Fruit fly (Drosophila melanogaster) whole organism, embryonic: ENCODE measurements around the gene CG34163.

Experiments used
- Blimp-1 ChIP-seq: fragments of 200-800 bp; sonication (Bioruptor generic); optimal IDR thresholded peaks from 3 replicates; lab custom pipeline; 2018; ENCODE audit warnings: missing biosample characterization, missing genetic modification characterization, mild to moderate bottlenecking, moderate library complexity, missing genetic modification reagents
- CG10979 ChIP-seq: fragments of 200-800 bp; sonication (Bioruptor generic); optimal IDR thresholded peaks from 2 replicates; lab custom pipeline; 2018; ENCODE audit warnings: missing biosample characterization, mild to moderate bottlenecking, missing genetic modification characterization, moderate library complexity
- CG12071 ChIP-seq: fragments of 200-800 bp; sonication (Bioruptor generic); optimal IDR thresholded peaks from 3 replicates; lab custom pipeline; 2018; ENCODE audit warnings: missing biosample characterization, mild to moderate bottlenecking, missing genetic modification characterization
- CG12659 ChIP-seq: fragments of 200-800 bp; sonication (Bioruptor generic); optimal IDR thresholded peaks from 3 replicates; lab custom pipeline; 2017; ENCODE audit warnings: mild to moderate bottlenecking, missing biosample characterization, missing genetic modification reagents, missing genetic modification characterization
- CG18262 ChIP-seq: fragments of 200-800 bp; optimal IDR thresholded peaks from 3 replicates; lab custom pipeline; 2019; ENCODE audit warnings: missing biosample characterization, mild to moderate bottlenecking, missing genetic modification characterization, moderate library complexity
- CG2678 ChIP-seq: fragments of 200-800 bp; sonication (Bioruptor generic); optimal IDR thresholded peaks from 3 replicates; lab custom pipeline; 2019; ENCODE audit warnings: missing biosample characterization, mild to moderate bottlenecking, missing genetic modification characterization, moderate library complexity
- CG4617 ChIP-seq: fragments of 200-800 bp; sonication (Bioruptor generic); optimal IDR thresholded peaks from 3 replicates; lab custom pipeline; 2016; ENCODE audit warnings: missing biosample characterization, missing genetic modification characterization, borderline replicate concordance
- CG8388 ChIP-seq: fragments of 200-800 bp; sonication (Bioruptor generic); optimal IDR thresholded peaks from 2 replicates; lab custom pipeline; 2019; ENCODE audit warnings: missing biosample characterization, mild to moderate bottlenecking, missing genetic modification characterization, moderate library complexity
- Dref ChIP-seq: fragments of 200-800 bp; sonication (Bioruptor generic); IDR thresholded peaks from 2 replicates; pipeline ENCODE4 v1.3.6; 2022; ENCODE audit warnings: missing biosample characterization, missing genetic modification characterization
- HLH54F ChIP-seq: fragments of 200-800 bp; sonication (Bioruptor generic); optimal IDR thresholded peaks from 3 replicates; lab custom pipeline; 2016; ENCODE audit warnings: missing biosample characterization, missing genetic modification characterization
- Lpt ChIP-seq: fragments of >200 bp; optimal IDR thresholded peaks from 2 replicates; lab custom pipeline; 2018; ENCODE audit warnings: missing biosample characterization, missing genetic modification characterization
- MESR4 ChIP-seq: fragments of 200-800 bp; sonication (Bioruptor generic); optimal IDR thresholded peaks from 2 replicates; lab custom pipeline; 2018; ENCODE audit warnings: missing biosample characterization, mild to moderate bottlenecking, missing genetic modification characterization, moderate library complexity
- Pdp1 ChIP-seq, 2 experiments: fragments of 200-800 bp; sonication (Bioruptor generic); optimal IDR thresholded peaks; 3 replicates each; lab custom pipeline; 2016; ENCODE audit warnings: missing biosample characterization in 2 of 2, missing genetic modification characterization in 2 of 2, mild to moderate bottlenecking in 1 of 2, moderate library complexity in 1 of 2
- ato ChIP-seq: fragments of 200-800 bp; sonication (Bioruptor generic); IDR thresholded peaks from 2 replicates; pipeline ENCODE4 v1.3.6; 2022; ENCODE audit warnings: missing biosample characterization, missing genetic modification characterization; ENCODE audit not compliant: partially characterized antibody
- bigmax ChIP-seq: fragments of 200-800 bp; sonication (Bioruptor generic); optimal IDR thresholded peaks from 2 replicates; lab custom pipeline; 2018; ENCODE audit warnings: missing biosample characterization, mild to moderate bottlenecking, missing genetic modification characterization
- chinmo ChIP-seq: fragments of 200-800 bp; sonication (Bioruptor generic); IDR thresholded peaks from 4 replicates; pipeline ENCODE4 v1.3.6; 2022; ENCODE audit warnings: missing biosample characterization, missing genetic modification characterization; ENCODE audit not compliant: partially characterized antibody
- crc ChIP-seq: fragments of 200-800 bp; sonication (Bioruptor generic); optimal IDR thresholded peaks from 2 replicates; lab custom pipeline; 2016; ENCODE audit warnings: missing biosample characterization, missing genetic modification characterization
- fd102C ChIP-seq: fragments of 200-800 bp; sonication (Bioruptor generic); optimal IDR thresholded peaks from 2 replicates; lab custom pipeline; 2018; ENCODE audit warnings: missing biosample characterization, mild to moderate bottlenecking, missing genetic modification characterization, moderate library complexity
- fru ChIP-seq: fragments of >200 bp; optimal IDR thresholded peaks from 2 replicates; lab custom pipeline; 2017
- kah ChIP-seq: fragments of 200-800 bp; sonication (Bioruptor generic); optimal IDR thresholded peaks from 2 replicates; lab custom pipeline; 2018; ENCODE audit warnings: missing biosample characterization, mild to moderate bottlenecking, missing genetic modification characterization
- lmd ChIP-seq: fragments of 200-800 bp; sonication (Bioruptor generic); IDR thresholded peaks from 2 replicates; pipeline ENCODE4 v1.3.6; 2022; ENCODE audit warnings: missing biosample characterization, missing genetic modification characterization
- nerfin-1 ChIP-seq: fragments of 200-800 bp; sonication (Bioruptor generic); optimal IDR thresholded peaks from 3 replicates; lab custom pipeline; 2019; ENCODE audit warnings: missing biosample characterization, mild to moderate bottlenecking, missing genetic modification characterization, moderate library complexity
- sd ChIP-seq: fragments of 200-800 bp; sonication (Bioruptor generic); optimal IDR thresholded peaks from 3 replicates; lab custom pipeline; 2018; ENCODE audit warnings: missing biosample characterization, mild to moderate bottlenecking, missing genetic modification characterization, moderate library complexity
- tll ChIP-seq, 2 experiments: fragments of 200-800 bp in 1 of 2; fragments of >200 bp in 1 of 2; sonication (Bioruptor generic) in 1 of 2; optimal IDR thresholded peaks; 2 replicates each; lab custom pipeline; 2017 to 2019; ENCODE audit warnings: missing biosample characterization in 2 of 2, missing genetic modification characterization in 2 of 2, mild to moderate bottlenecking in 1 of 2, moderate library complexity in 1 of 2
- vvl ChIP-seq: fragments of 200-800 bp; sonication (Bioruptor generic); IDR thresholded peaks from 2 replicates; pipeline ENCODE4 v1.3.6; 2022; ENCODE audit warnings: missing biosample characterization, missing genetic modification characterization

CG34163 gene

DNA sequence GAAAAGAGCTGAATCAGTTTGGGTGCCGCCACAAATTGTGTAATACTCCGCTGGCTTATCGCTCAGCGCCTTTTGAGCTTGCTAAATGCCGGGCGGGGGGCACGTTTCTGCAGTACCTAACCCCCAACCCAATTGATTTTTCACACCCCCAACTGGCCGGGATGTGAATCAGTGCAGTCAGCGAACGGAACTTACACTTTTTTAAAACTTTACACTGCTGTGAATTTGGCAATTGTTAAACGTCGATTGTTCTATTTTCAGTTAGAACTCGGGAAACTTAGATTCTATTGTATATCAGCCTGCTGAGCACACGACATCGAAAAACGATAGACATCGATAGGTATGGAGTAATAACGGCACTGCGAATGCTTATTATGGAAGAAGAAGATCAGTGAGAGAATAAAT is 50.1 kb downstream of the CG34163 start, which contains the start of gene Tom70 (continued):
- TF ChIP-seq Dref (GFP tag; lab: Robert Waterston, UW) (peak; percentile 73), CG12071 (GFP tag; lab: Kevin White, UChicago) (no peak), CG2678 (tag; lab: Kevin White, UChicago) (no peak), CG18262 (no peak), Pdp1 (GFP tag; optimal IDR thresholded peaks at IDR 0.05; lab: Kevin White, UChicago) (peak in 1 of 2 experiments; percentile 94), CG4617 (GFP tag; lab: Kevin White, UChicago) (peak; percentile 57), CG10979 (tag; lab: Kevin White, UChicago) (no peak), vvl (GFP tag; lab: Robert Waterston, UW) (no peak), Lpt (no peak), ato (0 out of 2 replicates have a peak, but pooled peaks have one; percentile 21), sd (no peak), Blimp-1 (GFP tag; lab: Kevin White, UChicago) (no peak), crc (GFP tag; lab: Kevin White, UChicago) (no peak), chinmo (no peak), kah (GFP tag; lab: Kevin White, UChicago) (no peak), lmd (GFP tag; lab: Robert Waterston, UW) (no peak), MESR4 (peak; percentile 79), HLH54F (GFP tag; lab: Kevin White, UChicago) (no peak), nerfin-1 (tag; lab: Kevin White, UChicago) (peak; percentile 51), tll (GFP tag; optimal IDR thresholded peaks at IDR 0.05; lab: Kevin White, UChicago) (no peak), CG12659 (GFP tag; lab: Kevin White, UChicago) (peak; percentile 32), CG8388 (no peak), fd102C (no peak), bigmax (GFP tag; lab: Kevin White, UChicago) (peak; percentile 95), fru (lab: Kevin White, UChicago) (no peak)
